Worm (Caenorhabditis elegans): ENCODE measurements around the gene T11F9.21.
A peak's percentile ranks its signal among the peaks of the same experiment; 100 is the strongest.
"Not testable (repeated sequence)": the region's sequence is repeated elsewhere in the genome, so short reads cannot be mapped to it uniquely, and the experiment has no call there.

Gene T11F9.21

ce11 chrV:11503081-11503751 lies 10.7 kb downstream of the T11F9.21 start, which contains the start of gene C55A6.12:
C55A6.12 (minus strand) TSS chrV:11503131.
- TF ChIP-seq ceh-58 (GFP tag; IDR thresholded peaks at IDR 0.05) (no peak), F33H1.4 (GFP tag; IDR thresholded peaks at IDR 0.05) (no peak), nfya-2 (GFP tag; IDR thresholded peaks at IDR 0.05) (peak; percentile 98), lin-54 (GFP tag; optimal IDR thresholded peaks at IDR 0.05) (peak; percentile 43), bed-2 (GFP tag; IDR thresholded peaks at IDR 0.05) (no peak), xnd-1 (tag; optimal IDR thresholded peaks at IDR 0.05) (no peak), lin-35 (GFP tag; optimal IDR thresholded peaks at IDR 0.05) (peak in 1 of 3 experiments; percentile 45), nfyb-1 (GFP tag; IDR thresholded peaks at IDR 0.05) (peak; percentile 99), tbp1 (GFP tag; optimal IDR thresholded peaks at IDR 0.05) (no peak)

- peak; percentile 82; the same call in 1 of the 2 replicates for TF ChIP-seq ztf-28 (GFP tag; IDR thresholded peaks at IDR 0.05)
- TF ChIP-seq nhr-80 (tag; optimal IDR thresholded peaks at IDR 0.05): peak; percentile 70
- peak; percentile 64 for TF ChIP-seq ZK185.1 (tag; optimal IDR thresholded peaks at IDR 0.05; ENCODE audit: poor library complexity, severe bottlenecking)
- TF ChIP-seq let-526 (GFP tag; IDR thresholded peaks at IDR 0.05): peak; percentile 67; the same call in 1 of the 2 replicates
- peak; percentile 71; the same call in 1 of the 2 replicates for TF ChIP-seq Y67H2A.10 (GFP tag; conservative IDR thresholded peaks at IDR 0.05)
- TF ChIP-seq unc-130 (GFP tag; optimal IDR thresholded peaks at IDR 0.05): peak; percentile 59
- peak; percentile 86 for TF ChIP-seq attf-5 (GFP tag; optimal IDR thresholded peaks at IDR 0.05)
- peak; percentile 93 for TF ChIP-seq D2030.7 (GFP tag; IDR thresholded peaks at IDR 0.05)
- peak; percentile 67 for TF ChIP-seq C17E4.6 (GFP tag; IDR thresholded peaks at IDR 0.05)
- peak; percentile 64; the same call in 1 of the 2 replicates for TF ChIP-seq hmg-1.2 (GFP tag; IDR thresholded peaks at IDR 0.05)
- peak; percentile 70; the same call in 1 of the 2 replicates for TF ChIP-seq Y53G8AR.9 (GFP tag; conservative IDR thresholded peaks at IDR 0.05)
- peak; percentile 78; the same call in 1 of the 2 replicates for TF ChIP-seq Y95B8A.8 (GFP tag; IDR thresholded peaks at IDR 0.05)
- peak; percentile 72; the same call in 1 of the 2 replicates for TF ChIP-seq B0019.2 (GFP tag; conservative IDR thresholded peaks at IDR 0.05)
- peak; percentile 59 for TF ChIP-seq athp-1 (tag; optimal IDR thresholded peaks at IDR 0.05)
- peak; percentile 35 for TF ChIP-seq B0035.1 (tag; optimal IDR thresholded peaks at IDR 0.05)
- TF ChIP-seq snpc-1.1 (tag; optimal IDR thresholded peaks at IDR 0.05; ENCODE audit: insufficient read depth): peak; percentile 21
- TF ChIP-seq pbrm-1 (GFP tag; IDR thresholded peaks at IDR 0.05): peak; percentile 93
- TF ChIP-seq attf-6 (GFP tag; IDR thresholded peaks at IDR 0.05): peak; percentile 76
- TF ChIP-seq C06A6.2 (GFP tag; conservative IDR thresholded peaks at IDR 0.05): peak; percentile 83
- peak; percentile 65; the same call in 1 of the 2 replicates for TF ChIP-seq egl-44 (GFP tag; IDR thresholded peaks at IDR 0.05)
- 0 out of 2 replicates have a peak, but pooled peaks have one; percentile 27 for TF ChIP-seq sea-2 (GFP tag; IDR thresholded peaks at IDR 0.05)
- TF ChIP-seq madf-10 (tag; optimal IDR thresholded peaks at IDR 0.05): peak; percentile 73
- TF ChIP-seq aptf-2 (GFP tag; conservative IDR thresholded peaks at IDR 0.05): 0 out of 2 replicates have a peak, but pooled peaks have one; percentile 25
- peak; percentile 50; the same call in 1 of the 2 replicates for TF ChIP-seq bed-2 (GFP tag; IDR thresholded peaks at IDR 0.05)
- 0 out of 2 replicates have a peak, but pooled peaks have one; percentile 17 for TF ChIP-seq ztf-6 (GFP tag; IDR thresholded peaks at IDR 0.05)
- peak; percentile 50 for TF ChIP-seq chd-7 (tag; optimal IDR thresholded peaks at IDR 0.05)
- peak; percentile 42; the same call in 1 of the 2 replicates for TF ChIP-seq madf-8 (GFP tag; conservative IDR thresholded peaks at IDR 0.05)
- TF ChIP-seq ceh-100 (GFP tag; IDR thresholded peaks at IDR 0.05): peak; percentile 97
- peak; percentile 93 for TF ChIP-seq dox-1 (GFP tag; IDR thresholded peaks at IDR 0.05)
- peak; percentile 64; the same call in 1 of the 2 replicates for TF ChIP-seq madf-3 (GFP tag; IDR thresholded peaks at IDR 0.05)
- peak; percentile 24 for TF ChIP-seq rpc-1 (optimal IDR thresholded peaks at IDR 0.05)
- not testable (repeated sequence) for TF ChIP-seq rpc-1 (tag; optimal IDR thresholded peaks at IDR 0.05)
- TF ChIP-seq tbp1 (GFP tag; optimal IDR thresholded peaks at IDR 0.05): peak; percentile 51
- peak; percentile 97 for TF ChIP-seq nfyb-1 (GFP tag; IDR thresholded peaks at IDR 0.05)
- peak; percentile 69 for TF ChIP-seq snpc-3.4 (tag; optimal IDR thresholded peaks at IDR 0.05)
- peak; percentile 90 for TF ChIP-seq ekl-4 (GFP tag; IDR thresholded peaks at IDR 0.05)
- TF ChIP-seq F49E8.2 (tag; optimal IDR thresholded peaks at IDR 0.05; ENCODE audit: insufficient read depth): peak; percentile 61
These were observed 12.4 kb downstream of the T11F9.21 start, which contains the start of the genes C55A6.1 and C55A6.10 for ce11 chrV:11504853-11505397. C55A6.1 (minus strand) TSS chrV:11504968. C55A6.10 (plus strand) TSS chrV:11505347.
